Worm (Caenorhabditis elegans) whole organism, L3 larva: ENCODE data around the gene egl-20.

Experiments
- R02D3.7 ChIP-seq: fragments of 150-350 bp; optimal IDR thresholded peaks from 2 replicates; lab custom pipeline; 2014; ENCODE audit warnings: missing biosample characterization, missing genetic modification characterization
- ZK546.5 ChIP-seq: sonication (generic microtip); optimal IDR thresholded peaks from 2 replicates; lab custom pipeline; 2017; ENCODE audit warnings: missing biosample characterization, missing genetic modification characterization
- aly-2 ChIP-seq: fragments of 150-350 bp; optimal IDR thresholded peaks from 2 replicates; lab custom pipeline; 2014; ENCODE audit warnings: missing biosample characterization, missing genetic modification characterization
- ama-1 ChIP-seq: fragments of 150-350 bp; optimal IDR thresholded peaks from 2 replicates; lab custom pipeline; 2018
- ceh-16 ChIP-seq: sonication (generic microtip); optimal IDR thresholded peaks from 2 replicates; lab custom pipeline; 2017; ENCODE audit warnings: missing biosample characterization, missing genetic modification characterization
- ceh-28 ChIP-seq: fragments of 150-350 bp; optimal IDR thresholded peaks from 2 replicates; lab custom pipeline; 2014; ENCODE audit warnings: missing biosample characterization, missing genetic modification reagents, missing genetic modification characterization
- ceh-82 ChIP-seq: fragments of 150-350 bp; optimal IDR thresholded peaks from 2 replicates; lab custom pipeline; 2014; ENCODE audit warnings: missing biosample characterization, missing genetic modification characterization
- ceh-9 ChIP-seq: sonication (generic microtip); optimal IDR thresholded peaks from 2 replicates; lab custom pipeline; 2018; ENCODE audit warnings: missing biosample characterization, missing genetic modification characterization
- egl-27 ChIP-seq: sonication (generic microtip); optimal IDR thresholded peaks from 4 replicates; lab custom pipeline; 2017; ENCODE audit warnings: missing biosample characterization, missing genetic modification reagents, missing genetic modification characterization
- egl-5 ChIP-seq: fragments of 150-350 bp; optimal IDR thresholded peaks from 2 replicates; lab custom pipeline; 2017; ENCODE audit warnings: missing biosample characterization, missing genetic modification reagents, missing genetic modification characterization, inconsistent platforms
- elt-1 ChIP-seq: fragments of 150-350 bp; optimal IDR thresholded peaks from 2 replicates; lab custom pipeline; 2014; ENCODE audit warnings: missing biosample characterization, missing genetic modification characterization
- elt-2 ChIP-seq: sonication (generic microtip); optimal IDR thresholded peaks from 2 replicates; lab custom pipeline; 2016; ENCODE audit warnings: missing genetic modification reagents, mild to moderate bottlenecking, missing genetic modification characterization, missing compliant biosample characterization
- elt-3 ChIP-seq, 3 experiments: fragments of 150-350 bp in 1 of 3; sonication (generic microtip) in 2 of 3; optimal IDR thresholded peaks; 2 replicates in 2 of 3; 4 replicates in 1 of 3; lab custom pipeline; 2014 to 2017; ENCODE audit warnings: missing biosample characterization in 3 of 3, missing genetic modification characterization in 3 of 3
- eor-1 ChIP-seq, 2 experiments: fragments of 150-350 bp; optimal IDR thresholded peaks; 2 replicates each; lab custom pipeline; 2014 to 2018; ENCODE audit warnings: missing biosample characterization in 2 of 2, missing genetic modification characterization in 2 of 2
- fkh-10 ChIP-seq: sonication (generic microtip); optimal IDR thresholded peaks from 2 replicates; lab custom pipeline; 2017; ENCODE audit warnings: missing biosample characterization, missing genetic modification reagents, missing genetic modification characterization
- fkh-2 ChIP-seq: fragments of 150-350 bp; optimal IDR thresholded peaks from 2 replicates; lab custom pipeline; 2014; ENCODE audit warnings: missing biosample characterization, missing genetic modification reagents, missing genetic modification characterization
- hmg-11 ChIP-seq: sonication (generic microtip); optimal IDR thresholded peaks from 2 replicates; lab custom pipeline; 2016; ENCODE audit warnings: missing genetic modification characterization, missing compliant biosample characterization
- jun-1 ChIP-seq: fragments of 150-350 bp; optimal IDR thresholded peaks from 2 replicates; lab custom pipeline; 2014; ENCODE audit warnings: missing biosample characterization, missing genetic modification reagents, missing genetic modification characterization
- lin-15B ChIP-seq: fragments of 150-350 bp; optimal IDR thresholded peaks from 2 replicates; lab custom pipeline; 2014; ENCODE audit warnings: missing biosample characterization, missing genetic modification characterization
- lin-39 ChIP-seq: fragments of 150-350 bp; optimal IDR thresholded peaks from 2 replicates; lab custom pipeline; 2018; ENCODE audit warnings: missing biosample characterization, missing genetic modification reagents, missing genetic modification characterization
- lsy-12 ChIP-seq: sonication (generic microtip); optimal IDR thresholded peaks from 2 replicates; lab custom pipeline; 2016; ENCODE audit warnings: mild to moderate bottlenecking, missing genetic modification characterization, missing compliant biosample characterization
- mdl-1 ChIP-seq: fragments of 150-350 bp; optimal IDR thresholded peaks from 2 replicates; lab custom pipeline; 2014; ENCODE audit warnings: missing biosample characterization, missing genetic modification characterization
- nfya-1 ChIP-seq: sonication (generic microtip); optimal IDR thresholded peaks from 2 replicates; lab custom pipeline; 2017; ENCODE audit warnings: missing genetic modification characterization, mild to moderate bottlenecking, missing compliant biosample characterization, antibody characterized with exemption, moderate library complexity; ENCODE audit not compliant: insufficient read depth
- nhr-11 ChIP-seq: fragments of 150-350 bp; optimal IDR thresholded peaks from 2 replicates; lab custom pipeline; 2014; ENCODE audit warnings: missing biosample characterization, missing genetic modification characterization
- nhr-12 ChIP-seq: fragments of 150-350 bp; optimal IDR thresholded peaks from 2 replicates; lab custom pipeline; 2014; ENCODE audit warnings: missing biosample characterization, missing genetic modification characterization
- nhr-23 ChIP-seq: fragments of 150-350 bp; optimal IDR thresholded peaks from 2 replicates; lab custom pipeline; 2014; ENCODE audit warnings: missing biosample characterization, missing genetic modification reagents, missing genetic modification characterization
- nhr-237 ChIP-seq: fragments of 150-350 bp; optimal IDR thresholded peaks from 2 replicates; lab custom pipeline; 2014; ENCODE audit warnings: missing biosample characterization, missing genetic modification characterization
- nhr-25 ChIP-seq: sonication (generic microtip); optimal IDR thresholded peaks from 2 replicates; lab custom pipeline; 2017; ENCODE audit warnings: missing biosample characterization, missing genetic modification characterization
- nhr-43 ChIP-seq: sonication (generic microtip); optimal IDR thresholded peaks from 2 replicates; lab custom pipeline; 2016; ENCODE audit warnings: mild to moderate bottlenecking, missing genetic modification characterization, missing compliant biosample characterization; ENCODE audit not compliant: poor library complexity, severe bottlenecking
- nhr-67 ChIP-seq: fragments of 150-350 bp; optimal IDR thresholded peaks from 2 replicates; lab custom pipeline; 2014; ENCODE audit warnings: missing biosample characterization, missing genetic modification characterization
- pha-4 ChIP-seq: fragments of 150-350 bp; optimal IDR thresholded peaks from 2 replicates; lab custom pipeline; 2014; ENCODE audit warnings: missing biosample characterization, missing genetic modification reagents, missing genetic modification characterization
- pqm-1 ChIP-seq: fragments of 150-350 bp; optimal IDR thresholded peaks from 2 replicates; lab custom pipeline; 2017; ENCODE audit warnings: missing biosample characterization, missing genetic modification characterization, inconsistent platforms
- skn-1 ChIP-seq: fragments of 150-350 bp; optimal IDR thresholded peaks from 2 replicates; lab custom pipeline; 2014; ENCODE audit warnings: missing biosample characterization, missing genetic modification characterization
- snpc-4 ChIP-seq: fragments of 150-350 bp; optimal IDR thresholded peaks from 2 replicates; lab custom pipeline; 2014; ENCODE audit warnings: missing biosample characterization, missing genetic modification characterization
- tbx-2 ChIP-seq: sonication (generic microtip); optimal IDR thresholded peaks from 2 replicates; lab custom pipeline; 2016; ENCODE audit warnings: mild to moderate bottlenecking, missing genetic modification characterization, missing compliant biosample characterization
- unc-39 ChIP-seq: sonication (generic microtip); optimal IDR thresholded peaks from 4 replicates; lab custom pipeline; 2017; ENCODE audit warnings: missing biosample characterization, missing genetic modification characterization
- unc-62 ChIP-seq: fragments of 150-350 bp; sonication (generic microtip); optimal IDR thresholded peaks from 4 replicates; lab custom pipeline; 2014; ENCODE audit warnings: missing biosample characterization, missing genetic modification reagents, missing genetic modification characterization
- zag-1 ChIP-seq: fragments of 150-350 bp; optimal IDR thresholded peaks from 2 replicates; lab custom pipeline; 2014; ENCODE audit warnings: missing biosample characterization, missing genetic modification characterization
- ztf-11 ChIP-seq: fragments of 150-350 bp; optimal IDR thresholded peaks from 2 replicates; lab custom pipeline; 2014; ENCODE audit warnings: missing biosample characterization, missing genetic modification characterization
- ztf-4 ChIP-seq: fragments of 150-350 bp; optimal IDR thresholded peaks from 2 replicates; lab custom pipeline; 2014; ENCODE audit warnings: missing biosample characterization, missing genetic modification characterization

The egl-20 gene

DNA sequence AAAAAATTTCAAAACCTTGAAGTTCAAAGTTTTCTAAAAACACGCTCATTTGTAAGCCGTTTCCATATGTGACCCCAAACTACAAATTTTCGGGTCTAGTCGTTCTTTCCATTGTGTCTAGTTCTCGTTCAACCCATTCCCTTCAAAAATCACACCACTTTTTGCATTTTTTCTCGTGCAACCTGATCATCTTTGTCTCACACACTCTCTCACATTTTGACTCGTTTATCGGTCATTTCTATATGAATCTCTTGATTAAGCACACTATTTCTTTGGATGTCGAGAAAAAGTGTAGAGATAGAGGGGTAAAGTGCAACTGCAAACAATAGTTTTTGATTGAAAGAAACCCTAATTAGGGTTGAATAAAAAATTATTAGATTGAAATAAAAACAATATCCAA lies 11.8 kb downstream of the egl-20 start:
- TF ChIP-seq nhr-43 (tag; lab: Kevin White, UChicago) (peak; percentile 64), nhr-11 (tag; lab: Kevin White, UChicago) (no peak), pha-4 (tag; lab: Kevin White, UChicago) (peak; percentile 76), nfya-1 (tag; lab: Kevin White, UChicago) (peak; percentile 38), zag-1 (tag; lab: Kevin White, UChicago) (no peak), nhr-25 (peak; percentile 74), ceh-28 (tag; lab: Kevin White, UChicago) (peak; percentile 57), nhr-23 (tag; lab: Kevin White, UChicago) (peak; percentile 90), ama-1 (lab: Kevin White, UChicago) (peak; percentile 79), lin-15B (tag; lab: Kevin White, UChicago) (peak; percentile 29), jun-1 (peak; percentile 55), lsy-12 (peak; percentile 35), unc-62 (GFP tag; lab: Kevin White, UChicago) (no peak), skn-1 (tag; lab: Kevin White, UChicago) (no peak), ZK546.5 (tag; lab: Kevin White, UChicago) (no peak), elt-2 (tag; lab: Kevin White, UChicago) (peak; percentile 82), pqm-1 (peak; percentile 58), egl-27 (peak; percentile 23), snpc-4 (peak; percentile 52)
- TF ChIP-seq, all 47 proteins: peak for 14

DNA sequence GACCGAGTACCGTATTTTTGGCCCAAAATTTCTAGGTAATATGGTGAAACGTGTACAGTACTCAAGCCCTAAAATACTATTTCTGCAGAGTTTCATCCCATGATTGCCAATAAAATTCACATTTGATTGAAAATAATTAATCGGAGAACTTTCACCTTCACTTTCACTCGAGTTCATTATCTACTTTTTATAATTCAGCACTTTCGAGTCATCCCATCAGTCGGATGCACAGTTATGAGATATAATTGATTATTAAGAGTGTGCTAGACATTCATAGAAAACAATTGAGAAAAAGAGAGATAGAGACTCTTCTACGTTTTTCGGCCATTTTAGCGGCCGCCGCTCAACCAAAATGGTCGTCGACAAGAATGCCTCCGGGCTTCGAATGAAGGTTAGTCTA lies 12.6 kb downstream of the egl-20 start, which contains the start of gene fat-3:
fat-3 (plus strand) TSS at position 313 of the 400 bp plus-strand sequence.
- TF ChIP-seq zag-1 (tag; lab: Kevin White, UChicago), result no peak
- TF ChIP-seq nhr-11 (tag; lab: Kevin White, UChicago), result no peak
- TF ChIP-seq eor-1 (tag; optimal IDR thresholded peaks at IDR 0.05; lab: Kevin White, UChicago), result no peak
- no peak for TF ChIP-seq ceh-82 (tag; lab: Kevin White, UChicago)
- TF ChIP-seq fkh-10, result no peak
- no peak for TF ChIP-seq lsy-12
- TF ChIP-seq ztf-4, result no peak
- no peak for TF ChIP-seq tbx-2 (tag; lab: Kevin White, UChicago)
- peak; percentile 46 for TF ChIP-seq ceh-28 (tag; lab: Kevin White, UChicago)
- no peak for TF ChIP-seq nhr-237 (tag; lab: Kevin White, UChicago)
- no peak for TF ChIP-seq R02D3.7
- no peak for TF ChIP-seq egl-5 (tag; lab: Kevin White, UChicago)
- no peak for TF ChIP-seq nhr-23 (tag; lab: Kevin White, UChicago)
- no peak for TF ChIP-seq elt-1
- no peak for TF ChIP-seq jun-1
- no peak for TF ChIP-seq ceh-9
- TF ChIP-seq nhr-67 (tag; lab: Kevin White, UChicago), result no peak
- no peak for TF ChIP-seq nfya-1 (tag; lab: Kevin White, UChicago)
- peak; percentile 63 for TF ChIP-seq pqm-1
- TF ChIP-seq unc-62 (GFP tag; lab: Kevin White, UChicago), result no peak
- TF ChIP-seq ZK546.5 (tag; lab: Kevin White, UChicago), result no peak
- no peak for TF ChIP-seq hmg-11 (tag; lab: Kevin White, UChicago)
- TF ChIP-seq ama-1 (lab: Kevin White, UChicago), result no peak
- no peak for TF ChIP-seq lin-39 (tag; lab: Kevin White, UChicago)
- peak; percentile 15 for TF ChIP-seq nhr-43 (tag; lab: Kevin White, UChicago)
- TF ChIP-seq skn-1 (tag; lab: Kevin White, UChicago), result peak; percentile 9
- no peak for TF ChIP-seq aly-2 (tag; lab: Kevin White, UChicago)
- TF ChIP-seq elt-2 (tag; lab: Kevin White, UChicago), result peak; percentile 78
- peak; percentile 19 for TF ChIP-seq pha-4 (tag; lab: Kevin White, UChicago)
- TF ChIP-seq egl-27, result no peak
- TF ChIP-seq mdl-1 (tag; lab: Kevin White, UChicago), result no peak
- no peak for TF ChIP-seq ztf-11 (tag; lab: Kevin White, UChicago)
- TF ChIP-seq nhr-12 (tag; lab: Kevin White, UChicago), result no peak
- no peak for TF ChIP-seq ceh-16 (tag; lab: Kevin White, UChicago)

DNA sequence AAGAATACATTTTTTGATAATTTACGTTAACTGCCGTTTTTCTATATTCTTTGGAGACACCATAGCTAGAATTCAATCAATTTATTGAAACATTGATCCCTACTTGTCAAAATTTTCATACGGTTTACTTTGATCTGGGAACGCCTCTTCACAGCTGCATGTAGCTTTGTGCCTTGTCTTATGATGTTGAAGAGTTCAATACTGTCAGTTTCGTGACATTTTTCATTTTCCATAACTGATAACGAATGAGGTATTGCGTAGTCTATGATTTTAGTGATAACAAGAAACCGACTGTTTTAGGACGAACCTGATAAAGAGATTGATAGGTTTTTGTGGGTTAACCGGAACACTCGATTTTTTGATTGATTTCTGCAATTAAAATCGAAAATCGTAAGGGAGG lies 13.9 kb downstream of the egl-20 start:
- TF ChIP-seq nhr-12 (tag; lab: Kevin White, UChicago), result no peak
- no peak for TF ChIP-seq unc-39 (tag; lab: Kevin White, UChicago)
- TF ChIP-seq zag-1 (tag; lab: Kevin White, UChicago), result no peak
- no peak for TF ChIP-seq tbx-2 (tag; lab: Kevin White, UChicago)
- TF ChIP-seq ZK546.5 (tag; lab: Kevin White, UChicago), result no peak
- TF ChIP-seq jun-1, result peak; percentile 82
- no peak for TF ChIP-seq elt-3 (tag; optimal IDR thresholded peaks at IDR 0.05; lab: Kevin White, UChicago)
- TF ChIP-seq pha-4 (tag; lab: Kevin White, UChicago), result peak; percentile 66
- TF ChIP-seq fkh-2 (tag; lab: Kevin White, UChicago), result no peak
- no peak for TF ChIP-seq nfya-1 (tag; lab: Kevin White, UChicago)
- no peak for TF ChIP-seq hmg-11 (tag; lab: Kevin White, UChicago)
- TF ChIP-seq snpc-4, result no peak
- no peak for TF ChIP-seq skn-1 (tag; lab: Kevin White, UChicago)
- TF ChIP-seq pqm-1, result peak; percentile 99
- TF ChIP-seq lin-15B (tag; lab: Kevin White, UChicago), result no peak
- TF ChIP-seq ama-1 (lab: Kevin White, UChicago), result peak; percentile 56
- peak; percentile 98 for TF ChIP-seq elt-2 (tag; lab: Kevin White, UChicago)
- TF ChIP-seq nhr-23 (tag; lab: Kevin White, UChicago), result no peak
